Worm (Caenorhabditis elegans) whole organism, L4/young adult: ENCODE results near the gene noca-2.

Source experiments
- W03F9.2 ChIP-seq: fragments of 150-350 bp; optimal IDR thresholded peaks from 2 replicates; lab custom pipeline; 2014; ENCODE audit warnings: missing biosample characterization, missing genetic modification characterization
- dao-5 ChIP-seq: sonication (generic microtip); optimal IDR thresholded peaks from 2 replicates; lab custom pipeline; 2016; ENCODE audit warnings: missing genotype, missing genetic modification characterization, moderate library complexity, missing compliant biosample characterization
- him-1 ChIP-seq: sonication (generic microtip); optimal IDR thresholded peaks from 2 replicates; lab custom pipeline; 2016; ENCODE audit warnings: missing genotype, missing genetic modification reagents, missing genetic modification characterization, missing compliant biosample characterization

- TF ChIP-seq dao-5 (tag; lab: Kevin White, UChicago) (no peak), him-1 (tag; lab: Kevin White, UChicago) (no peak), W03F9.2 (tag; lab: Kevin White, UChicago) (no peak)
Observed at ce11 chrX:11661625-11662024, 5.3 kb upstream of the noca-2 start, which contains the start of gene sfxn-1.5.
